Fruit fly (Drosophila melanogaster) whole organism, wandering third instar larva: ENCODE results near the gene CG1789.

ENCODE experiments used
- CG32264 ChIP-seq: fragments of 200-800 bp; sonication (Bioruptor generic); optimal IDR thresholded peaks from 2 replicates; lab custom pipeline; 2016; ENCODE audit warnings: missing biosample characterization, missing genetic modification characterization
- Hr83 ChIP-seq: fragments of 200-300 bp; sonication (Bioruptor generic); optimal IDR thresholded peaks from 2 replicates; lab custom pipeline; 2016; ENCODE audit warnings: missing biosample characterization, mild to moderate bottlenecking, missing genetic modification characterization, moderate library complexity; ENCODE audit not compliant: poor library complexity, severe bottlenecking
- OdsH ChIP-seq: fragments of 200-800 bp; sonication (Bioruptor generic); optimal IDR thresholded peaks from 2 replicates; lab custom pipeline; 2016; ENCODE audit warnings: missing biosample characterization, mild to moderate bottlenecking, missing genetic modification characterization
- Rel ChIP-seq, 2 experiments: fragments of 200-800 bp; sonication (Bioruptor generic) in 1 of 2; optimal IDR thresholded peaks; 2 replicates in 1 of 2; 3 replicates in 1 of 2; lab custom pipeline; 2016 to 2019; ENCODE audit warnings: mild to moderate bottlenecking in 2 of 2, missing biosample characterization in 2 of 2, missing genetic modification characterization in 2 of 2, moderate library complexity in 1 of 2
- Vsx2 ChIP-seq: fragments of 200-300, 225-300 bp; sonication (Bioruptor generic); optimal IDR thresholded peaks from 2 replicates; lab custom pipeline; 2018; ENCODE audit warnings: missing biosample characterization, missing genetic modification characterization; ENCODE audit not compliant: partially characterized antibody
- brk ChIP-seq: fragments of 200-800 bp; sonication (Bioruptor generic); optimal IDR thresholded peaks from 2 replicates; lab custom pipeline; 2016; ENCODE audit warnings: missing biosample characterization, mild to moderate bottlenecking, missing genetic modification characterization
- foxo ChIP-seq, 2 experiments: fragments of 200-800 bp; sonication (Bioruptor generic); optimal IDR thresholded peaks; 2 replicates in 1 of 2; 3 replicates in 1 of 2; lab custom pipeline; 2016 to 2017; ENCODE audit warnings: missing biosample characterization in 2 of 2, missing genetic modification characterization in 2 of 2
- psq ChIP-seq: fragments of 200-800 bp; sonication (Bioruptor generic); optimal IDR thresholded peaks from 3 replicates; lab custom pipeline; 2017; ENCODE audit warnings: missing biosample characterization, mild to moderate bottlenecking, missing genetic modification characterization, moderate library complexity
- woc ChIP-seq: sonication (Bioruptor generic); optimal IDR thresholded peaks from 2 replicates; lab custom pipeline; 2016; ENCODE audit warnings: missing biosample characterization, mild to moderate bottlenecking, missing genetic modification characterization

- TF ChIP-seq Vsx2 (GFP tag; lab: Kevin White, UChicago) (no peak), Rel (GFP tag; optimal IDR thresholded peaks at IDR 0.05; lab: Kevin White, UChicago) (no peak), Rel (tag; optimal IDR thresholded peaks at IDR 0.05; lab: Kevin White, UChicago) (no peak), brk (GFP tag; lab: Kevin White, UChicago) (no peak), psq (GFP tag; lab: Kevin White, UChicago) (no peak), CG32264 (GFP tag; lab: Kevin White, UChicago) (no peak), OdsH (GFP tag; lab: Kevin White, UChicago) (no peak), foxo (GFP tag; optimal IDR thresholded peaks at IDR 0.05; lab: Kevin White, UChicago) (no peak), woc (no peak), Hr83 (GFP tag; lab: Kevin White, UChicago) (no peak)
Observed at dm6 chrX:8696106-8696595, 24.2 kb upstream of the CG1789 start.
